Worm (Caenorhabditis elegans) whole organism, L1 larva: ENCODE results near the gene eri-3.

Source experiments
- C04F5.9 ChIP-seq: sonication (generic microtip); optimal IDR thresholded peaks from 2 replicates; lab custom pipeline; 2016; ENCODE audit warnings: missing genetic modification characterization, missing compliant biosample characterization
- C16A3.4 ChIP-seq: fragments of 150-350 bp; optimal IDR thresholded peaks from 2 replicates; lab custom pipeline; 2014; ENCODE audit warnings: missing biosample characterization, missing genetic modification characterization
- Y116A8C.19 ChIP-seq: sonication (generic microtip); optimal IDR thresholded peaks from 2 replicates; lab custom pipeline; 2016; ENCODE audit warnings: missing compliant biosample characterization, missing genetic modification characterization, borderline replicate concordance
- blmp-1 ChIP-seq: fragments of 150-350 bp; optimal IDR thresholded peaks from 2 replicates; lab custom pipeline; 2014; ENCODE audit warnings: missing biosample characterization, missing genetic modification characterization
- ceh-8 ChIP-seq: fragments of 200-800 bp; sonication (Bioruptor generic); optimal IDR thresholded peaks from 2 replicates; lab custom pipeline; 2018; ENCODE audit warnings: mild to moderate bottlenecking, missing genetic modification characterization, moderate library complexity, missing compliant biosample characterization
- ceh-82 ChIP-seq, 3 experiments: fragments of 150-350 bp in 1 of 3; sonication (generic microtip) in 2 of 3; optimal IDR thresholded peaks; 2 replicates each; lab custom pipeline; 2014 to 2017; ENCODE audit warnings: missing biosample characterization in 3 of 3, missing genetic modification characterization in 3 of 3
- ceh-88 ChIP-seq: fragments of 200-800 bp; sonication (Bioruptor generic); IDR thresholded peaks from 2 replicates; pipeline ENCODE4 v1.3.6; 2022; ENCODE audit warnings: missing genetic modification characterization, missing compliant biosample characterization
- dpl-1 ChIP-seq, 3 experiments: fragments of 150-350 bp in 2 of 3; sonication (generic microtip) in 1 of 3; optimal IDR thresholded peaks; 2 replicates each; lab custom pipeline; 2014 to 2017; ENCODE audit warnings: missing biosample characterization in 3 of 3, missing genetic modification characterization in 3 of 3, missing genetic modification reagents in 3 of 3
- dsc-1 ChIP-seq: sonication (generic microtip); optimal IDR thresholded peaks from 2 replicates; lab custom pipeline; 2016; ENCODE audit warnings: mild to moderate bottlenecking, missing genetic modification characterization, missing compliant biosample characterization
- efl-1 ChIP-seq, 4 experiments: fragments of 150-350 bp; optimal IDR thresholded peaks in 3 of 4; peaks in 1 of 4; 1 replicate in 1 of 4; 2 replicates in 3 of 4; lab custom pipeline; 2014; ENCODE audit warnings: missing biosample characterization in 2 of 4, missing genetic modification characterization in 2 of 4, missing genetic modification reagents in 2 of 4
- egl-13 ChIP-seq: sonication (generic microtip); optimal IDR thresholded peaks from 2 replicates; lab custom pipeline; 2016; ENCODE audit warnings: missing genotype, missing genetic modification reagents, missing genetic modification characterization, missing compliant biosample characterization
- elt-3 ChIP-seq, 6 experiments: fragments of 150-350 bp in 1 of 6; sonication (generic microtip); optimal IDR thresholded peaks; 2 replicates each; lab custom pipeline; 2017 to 2018; ENCODE audit warnings: missing biosample characterization in 6 of 6, missing genetic modification characterization in 6 of 6, inconsistent platforms in 1 of 6
- fkh-8 ChIP-seq: sonication (generic microtip); optimal IDR thresholded peaks from 2 replicates; lab custom pipeline; 2016; ENCODE audit warnings: mild to moderate bottlenecking, missing genetic modification characterization, missing compliant biosample characterization
- grh-1 ChIP-seq: fragments of 200-800 bp; sonication (Bioruptor generic); IDR thresholded peaks from 2 replicates; pipeline ENCODE4 v1.3.6; 2022; ENCODE audit warnings: missing genetic modification reagents, missing genetic modification characterization, missing compliant biosample characterization
- isw-1 ChIP-seq: fragments of 200-800 bp; sonication (Bioruptor generic); IDR thresholded peaks from 2 replicates; pipeline ENCODE4 v1.3.6; 2022; ENCODE audit warnings: missing genetic modification characterization, missing compliant biosample characterization
- lin-13 ChIP-seq: fragments of 150-350 bp; optimal IDR thresholded peaks from 2 replicates; lab custom pipeline; 2014; ENCODE audit warnings: missing biosample characterization, missing genetic modification reagents, missing genetic modification characterization
- lin-14 ChIP-seq: fragments of 200-800 bp; sonication (Bioruptor generic); optimal IDR thresholded peaks from 2 replicates; lab custom pipeline; 2018; ENCODE audit warnings: mild to moderate bottlenecking, missing genetic modification characterization, moderate library complexity, missing compliant biosample characterization
- lin-15B ChIP-seq: fragments of 150-350 bp; sonication (generic microtip); optimal IDR thresholded peaks from 3 replicates; lab custom pipeline; 2014; ENCODE audit warnings: missing biosample characterization, missing genetic modification characterization
- lin-35 ChIP-seq, 2 experiments: fragments of 150-350 bp; optimal IDR thresholded peaks; 2 replicates each; lab custom pipeline; 2014; ENCODE audit warnings: missing biosample characterization in 2 of 2, missing genetic modification characterization in 2 of 2, missing genetic modification reagents in 2 of 2
- lsy-2 ChIP-seq, 2 experiments: fragments of 150-350 bp; optimal IDR thresholded peaks; 2 replicates each; lab custom pipeline; 2014; ENCODE audit warnings: missing biosample characterization in 2 of 2, missing genetic modification characterization in 2 of 2
- mab-9 ChIP-seq: fragments of 200-800 bp; sonication (Bioruptor generic); IDR thresholded peaks from 2 replicates; pipeline ENCODE4 v1.3.6; 2022; ENCODE audit warnings: missing genetic modification reagents, missing genetic modification characterization, missing compliant biosample characterization
- mep-1 ChIP-seq: fragments of 150-350 bp; optimal IDR thresholded peaks from 2 replicates; lab custom pipeline; 2014; ENCODE audit warnings: missing biosample characterization, missing genetic modification characterization
- nhr-19 ChIP-seq: fragments of 200-800 bp; sonication (Bioruptor generic); conservative IDR thresholded peaks from 2 replicates; pipeline ENCODE4 v1.3.6; 2022; ENCODE audit warnings: missing genetic modification characterization, missing compliant biosample characterization
- nhr-20 ChIP-seq: sonication (generic microtip); optimal IDR thresholded peaks from 2 replicates; lab custom pipeline; 2016; ENCODE audit warnings: mild to moderate bottlenecking, missing genetic modification characterization, missing compliant biosample characterization
- nhr-237 ChIP-seq: fragments of 150-350 bp; optimal IDR thresholded peaks from 2 replicates; lab custom pipeline; 2014; ENCODE audit warnings: missing biosample characterization, missing genetic modification characterization
- nhr-47 ChIP-seq: sonication (generic microtip); optimal IDR thresholded peaks from 2 replicates; lab custom pipeline; 2016; ENCODE audit warnings: mild to moderate bottlenecking, missing genetic modification characterization, moderate library complexity, missing compliant biosample characterization
- nhr-71 ChIP-seq: sonication (generic microtip); optimal IDR thresholded peaks from 2 replicates; lab custom pipeline; 2016; ENCODE audit warnings: mild to moderate bottlenecking, missing genetic modification characterization, moderate library complexity, missing compliant biosample characterization
- nhr-85 ChIP-seq: sonication (generic microtip); peaks from one replicate; lab custom pipeline; 2016; ENCODE audit warnings: missing genetic modification characterization, inconsistent platforms, missing compliant biosample characterization
- nhr-90 ChIP-seq: sonication (generic microtip); optimal IDR thresholded peaks from 2 replicates; lab custom pipeline; 2016; ENCODE audit warnings: mild to moderate bottlenecking, missing genetic modification characterization, missing compliant biosample characterization; ENCODE audit not compliant: poor library complexity
- pax-3 ChIP-seq: fragments of 200-800 bp; sonication (Bioruptor generic); optimal IDR thresholded peaks from 2 replicates; lab custom pipeline; 2018; ENCODE audit warnings: mild to moderate bottlenecking, missing genetic modification characterization, moderate library complexity, missing compliant biosample characterization
- rnt-1 ChIP-seq: sonication (generic microtip); optimal IDR thresholded peaks from 2 replicates; lab custom pipeline; 2016; ENCODE audit warnings: mild to moderate bottlenecking, missing genetic modification characterization, moderate library complexity, missing compliant biosample characterization
- snu-23 ChIP-seq: sonication (generic microtip); optimal IDR thresholded peaks from 2 replicates; lab custom pipeline; 2016; ENCODE audit warnings: missing genetic modification characterization, missing compliant biosample characterization
- sox-4 ChIP-seq: sonication (generic microtip); optimal IDR thresholded peaks from 2 replicates; lab custom pipeline; 2016; ENCODE audit warnings: missing genetic modification characterization, missing compliant biosample characterization
- swsn-7 ChIP-seq: sonication (generic microtip); optimal IDR thresholded peaks from 2 replicates; lab custom pipeline; 2016; ENCODE audit warnings: missing genetic modification characterization, missing compliant biosample characterization
- tbx-2 ChIP-seq: sonication (generic microtip); optimal IDR thresholded peaks from 2 replicates; lab custom pipeline; 2016; ENCODE audit warnings: missing genetic modification characterization, missing compliant biosample characterization
- unc-86 ChIP-seq: sonication (generic microtip); optimal IDR thresholded peaks from 2 replicates; lab custom pipeline; 2016; ENCODE audit warnings: missing genetic modification characterization, missing compliant biosample characterization
- unc-98 ChIP-seq: fragments of 200-800 bp; sonication (Bioruptor generic); IDR thresholded peaks from 2 replicates; pipeline ENCODE4 v1.3.6; 2022; ENCODE audit warnings: missing genetic modification characterization, missing compliant biosample characterization
- xbp-1 ChIP-seq: sonication (generic microtip); optimal IDR thresholded peaks from 2 replicates; lab custom pipeline; 2016; ENCODE audit warnings: missing genetic modification characterization, missing compliant biosample characterization
- ztf-11 ChIP-seq, 2 experiments: sonication (generic microtip); optimal IDR thresholded peaks; 2 replicates each; lab custom pipeline; 2016 to 2017; ENCODE audit warnings: missing genetic modification characterization in 2 of 2, missing biosample characterization in 1 of 2, missing compliant biosample characterization in 1 of 2

Gene eri-3

ce11 chrII:1134314-1135108 is 11.2 kb downstream of the eri-3 start:
- TF ChIP-seq egl-13 (tag; lab: Kevin White, UChicago), result peak; percentile 49
- peak; percentile 24 for TF ChIP-seq mep-1
- TF ChIP-seq unc-86 (tag; lab: Kevin White, UChicago), result peak; percentile 46
- TF ChIP-seq nhr-20 (tag; lab: Kevin White, UChicago), result peak; percentile 53
- peak; percentile 67 for TF ChIP-seq nhr-19 (GFP tag; lab: Robert Waterston, UW)
- peak; percentile 67 for TF ChIP-seq nhr-71
- peak; percentile 44 for TF ChIP-seq tbx-2 (tag; lab: Kevin White, UChicago)
- peak; percentile 31 for TF ChIP-seq blmp-1 (tag; lab: Kevin White, UChicago)
- TF ChIP-seq lin-15B, result peak; percentile 34
- peak; percentile 71 for TF ChIP-seq nhr-85 (tag; lab: Kevin White, UChicago)
- TF ChIP-seq snu-23 (GFP tag; lab: Kevin White, UChicago), result peak; percentile 49
- peak; percentile 56 for TF ChIP-seq lin-14
- TF ChIP-seq ztf-11 (tag; optimal IDR thresholded peaks at IDR 0.05; lab: Kevin White, UChicago), result peak in 1 of 2 experiments; percentile 77
- TF ChIP-seq nhr-47 (tag; lab: Kevin White, UChicago), result peak; percentile 71
- 0 out of 2 replicates have a peak, but pooled peaks have one; percentile 23 for TF ChIP-seq grh-1 (GFP tag; lab: Robert Waterston, UW)
- TF ChIP-seq pax-3 (tag; lab: Kevin White, UChicago), result peak; percentile 49
- peak; percentile 71 for TF ChIP-seq ceh-88 (GFP tag; lab: Robert Waterston, UW)
- TF ChIP-seq sox-4 (tag; lab: Kevin White, UChicago), result peak; percentile 39
- peak; percentile 88 for TF ChIP-seq rnt-1
- TF ChIP-seq mab-9 (GFP tag; lab: Robert Waterston, UW), result peak; percentile 76
- TF ChIP-seq C16A3.4 (tag; lab: Kevin White, UChicago), result peak; percentile 32
- TF ChIP-seq lin-13 (GFP tag; lab: Kevin White, UChicago), result peak; percentile 41
- peak; percentile 40 for TF ChIP-seq swsn-7 (tag; lab: Kevin White, UChicago)
- peak in 1 of 2 experiments; percentile 50 for TF ChIP-seq lsy-2 (tag; optimal IDR thresholded peaks at IDR 0.05; lab: Kevin White, UChicago)
- TF ChIP-seq ceh-8 (GFP tag; lab: Kevin White, UChicago), result peak; percentile 12
- peak; percentile 45 for TF ChIP-seq xbp-1 (tag; lab: Kevin White, UChicago)
- peak; percentile 61 to 83 (median 75) for TF ChIP-seq dpl-1 (GFP tag; optimal IDR thresholded peaks at IDR 0.05; lab: Kevin White, UChicago)
- peak; percentile 50 to 91 for TF ChIP-seq lin-35 (GFP tag; optimal IDR thresholded peaks at IDR 0.05; lab: Kevin White, UChicago)
- peak in 1 of 6 experiments; percentile 31 for TF ChIP-seq elt-3 (tag; optimal IDR thresholded peaks at IDR 0.05; lab: Kevin White, UChicago)
- peak; percentile 69 for TF ChIP-seq isw-1 (GFP tag; lab: Robert Waterston, UW)
- peak; percentile 67 for TF ChIP-seq fkh-8 (tag; lab: Kevin White, UChicago)
- peak; percentile 62 for TF ChIP-seq unc-98 (GFP tag; lab: Robert Waterston, UW)
- peak; percentile 25 for TF ChIP-seq dsc-1
- TF ChIP-seq nhr-90 (tag; lab: Kevin White, UChicago), result peak; percentile 49
- peak; percentile 50 to 76 for TF ChIP-seq efl-1 (optimal IDR thresholded peaks at IDR 0.05; lab: Kevin White, UChicago)
- peak; percentile 84 to 98 for TF ChIP-seq efl-1 (GFP tag; optimal IDR thresholded peaks at IDR 0.05 in 1 of 2; lab: Kevin White, UChicago)
- TF ChIP-seq ceh-82 (tag; optimal IDR thresholded peaks at IDR 0.05; lab: Kevin White, UChicago), result peak; percentile 15 to 36 (median 16)

- TF ChIP-seq Y116A8C.19 (tag; lab: Kevin White, UChicago) (no peak), nhr-237 (tag; lab: Kevin White, UChicago) (no peak), C04F5.9 (tag; lab: Kevin White, UChicago) (no peak), unc-98 (GFP tag; lab: Robert Waterston, UW) (no peak)
Observed at ce11 chrII:1136485-1136884, 13.2 kb downstream of the eri-3 start, which contains the start of gene pod-2. Gene pod-2, plus strand, starts transcription at chrII:1136785.
